Fruit fly (Drosophila melanogaster): ENCODE data around the gene Mst87F.

DNA sequence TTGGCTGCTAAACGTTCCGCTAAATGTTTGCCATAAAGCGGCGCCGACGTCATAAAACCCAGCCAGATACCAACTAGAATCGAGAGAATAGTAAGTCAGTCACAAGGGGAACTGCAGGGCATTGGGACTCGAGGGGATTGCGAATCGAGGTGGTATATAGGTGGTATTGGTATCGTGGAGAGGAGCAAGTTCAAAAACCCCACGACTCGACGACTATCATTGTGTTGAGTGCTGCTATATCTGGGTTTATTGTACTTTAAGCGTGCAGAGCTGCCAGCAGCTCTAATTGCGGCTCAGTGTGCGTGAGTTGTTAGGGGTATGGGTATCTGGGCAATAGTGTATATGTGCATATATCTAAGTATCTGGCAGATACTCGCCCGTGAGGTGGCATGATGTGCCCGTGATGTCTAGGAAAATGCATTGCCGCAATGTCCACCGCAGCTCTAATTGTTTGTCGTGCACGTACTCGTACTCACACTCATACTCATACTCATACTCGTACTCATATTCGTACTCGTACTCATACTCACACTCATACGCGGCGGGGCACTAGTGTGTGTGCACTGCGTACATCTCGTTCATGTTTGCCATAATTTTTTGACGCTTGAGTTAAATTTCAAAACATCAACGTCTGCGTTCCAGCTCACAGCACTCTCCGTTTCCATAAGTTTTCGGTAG lies 21.6 kb downstream of the Mst87F start:
- TF ChIP-seq CG8478 (optimal IDR thresholded peaks at IDR 0.05) (no peak), EcR (GFP tag; optimal IDR thresholded peaks at IDR 0.05) (peak in 1 of 2 experiments; percentile 93), psq (optimal IDR thresholded peaks at IDR 0.05) (no peak)

Measured in whole organism.